Worm (Caenorhabditis elegans) whole organism, early embryonic: ENCODE data around the gene T07D4.2.

ENCODE experiments used
- B0310.2 ChIP-seq: sonication (generic microtip); optimal IDR thresholded peaks from 2 replicates; lab custom pipeline; 2016; ENCODE audit warnings: mild to moderate bottlenecking, missing genetic modification characterization, missing compliant biosample characterization
- F13C5.2 ChIP-seq: sonication (generic microtip); optimal IDR thresholded peaks from 2 replicates; lab custom pipeline; 2017; ENCODE audit warnings: mild to moderate bottlenecking, missing genetic modification characterization, inconsistent platforms, missing compliant biosample characterization
- aly-1 ChIP-seq: sonication (generic microtip); optimal IDR thresholded peaks from 2 replicates; lab custom pipeline; 2016; ENCODE audit warnings: missing genetic modification characterization, missing compliant biosample characterization
- ama-1 ChIP-seq: fragments of 150-350 bp; optimal IDR thresholded peaks from 2 replicates; lab custom pipeline; 2014
- ceh-13 ChIP-seq: fragments of 200-800 bp; sonication (Bioruptor generic); optimal IDR thresholded peaks from 2 replicates; lab custom pipeline; 2018; ENCODE audit warnings: mild to moderate bottlenecking, missing genetic modification characterization, missing compliant biosample characterization
- ceh-36 ChIP-seq: sonication (generic microtip); optimal IDR thresholded peaks from 2 replicates; lab custom pipeline; 2016; ENCODE audit warnings: missing genetic modification characterization, inconsistent platforms, missing compliant biosample characterization
- ets-7 ChIP-seq: sonication (generic microtip); optimal IDR thresholded peaks from 2 replicates; lab custom pipeline; 2016; ENCODE audit warnings: missing genotype, missing genetic modification characterization, missing compliant biosample characterization
- flt-1 ChIP-seq: fragments of 200-800 bp; sonication (Bioruptor generic); IDR thresholded peaks from 2 replicates; pipeline ENCODE4 v1.3.6; 2022; ENCODE audit warnings: missing genetic modification characterization, missing compliant biosample characterization
- hmbx-1 ChIP-seq: sonication (generic microtip); optimal IDR thresholded peaks from 2 replicates; lab custom pipeline; 2016; ENCODE audit warnings: mild to moderate bottlenecking, missing genetic modification characterization, missing compliant biosample characterization
- hmg-4 ChIP-seq: fragments of 200-800 bp; sonication (Bioruptor generic); optimal IDR thresholded peaks from 2 replicates; lab custom pipeline; 2018; ENCODE audit warnings: mild to moderate bottlenecking, missing genetic modification characterization, missing compliant biosample characterization
- hnd-1 ChIP-seq: sonication (generic microtip); optimal IDR thresholded peaks from 2 replicates; lab custom pipeline; 2016; ENCODE audit warnings: missing genetic modification characterization, missing compliant biosample characterization
- pes-1 ChIP-seq: fragments of 200-800 bp; sonication (Bioruptor generic); IDR thresholded peaks from 2 replicates; pipeline ENCODE4 v1.3.6; 2022; ENCODE audit warnings: missing genetic modification reagents, missing genetic modification characterization, missing compliant biosample characterization
- scrt-1 ChIP-seq: fragments of 200-800 bp; sonication (Bioruptor generic); IDR thresholded peaks from 2 replicates; pipeline ENCODE4 v1.3.6; 2022; ENCODE audit warnings: missing genetic modification characterization, missing compliant biosample characterization
- sea-1 ChIP-seq: fragments of 200-800 bp; sonication (Bioruptor generic); conservative IDR thresholded peaks from 2 replicates; pipeline ENCODE4 v1.3.6; 2022; ENCODE audit warnings: missing genetic modification characterization, missing compliant biosample characterization
- tbx-11 ChIP-seq: fragments of 200-800 bp; sonication (Bioruptor generic); IDR thresholded peaks from 2 replicates; pipeline ENCODE4 v1.3.6; 2022; ENCODE audit warnings: missing genetic modification characterization, missing compliant biosample characterization
- tbx-37 ChIP-seq: fragments of 200-800 bp; sonication (Bioruptor generic); conservative IDR thresholded peaks from 2 replicates; pipeline ENCODE4 v1.3.6; 2022; ENCODE audit warnings: missing genetic modification reagents, missing genetic modification characterization, missing compliant biosample characterization
- tra-4 ChIP-seq: sonication (generic microtip); optimal IDR thresholded peaks from 2 replicates; lab custom pipeline; 2017; ENCODE audit warnings: missing genetic modification characterization, missing compliant biosample characterization

The T07D4.2 gene

DNA sequence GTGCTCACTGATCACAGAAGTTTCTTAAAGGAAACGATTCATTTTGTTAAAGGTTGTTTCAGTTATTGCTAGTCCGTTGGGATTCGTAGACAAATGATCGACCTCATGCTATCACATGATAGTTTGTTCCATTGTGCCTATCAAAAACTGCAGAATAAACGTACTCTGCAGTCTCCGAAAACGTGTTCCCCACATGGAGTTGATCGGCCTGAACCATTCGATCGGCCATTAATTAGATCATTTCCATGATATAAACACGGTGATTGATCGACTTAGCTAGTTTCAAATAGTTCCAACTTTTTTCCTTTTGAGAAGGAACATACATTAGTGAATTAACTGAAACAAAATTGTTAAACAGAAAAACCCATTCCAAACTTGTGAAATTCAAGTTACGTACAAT is 51.0 kb downstream of the T07D4.2 start:
- TF ChIP-seq B0310.2 (tag; lab: Kevin White, UChicago) (no peak), ceh-36 (tag; lab: Kevin White, UChicago) (no peak), aly-1 (tag; lab: Kevin White, UChicago) (no peak), hnd-1 (tag; lab: Kevin White, UChicago) (no peak), ama-1 (lab: Kevin White, UChicago) (no peak), hmg-4 (GFP tag; lab: Kevin White, UChicago) (no peak), sea-1 (GFP tag; lab: Robert Waterston, UW) (no peak), flt-1 (no peak), hmbx-1 (no peak), scrt-1 (GFP tag; lab: Robert Waterston, UW) (no peak), F13C5.2 (tag; lab: Kevin White, UChicago) (no peak), tra-4 (tag; lab: Kevin White, UChicago) (no peak), ets-7 (tag; lab: Kevin White, UChicago) (no peak), tbx-37 (GFP tag; lab: Robert Waterston, UW) (no peak), tbx-11 (no peak), pes-1 (GFP tag; lab: Robert Waterston, UW) (no peak), ceh-13 (GFP tag; lab: Kevin White, UChicago) (no peak)

DNA sequence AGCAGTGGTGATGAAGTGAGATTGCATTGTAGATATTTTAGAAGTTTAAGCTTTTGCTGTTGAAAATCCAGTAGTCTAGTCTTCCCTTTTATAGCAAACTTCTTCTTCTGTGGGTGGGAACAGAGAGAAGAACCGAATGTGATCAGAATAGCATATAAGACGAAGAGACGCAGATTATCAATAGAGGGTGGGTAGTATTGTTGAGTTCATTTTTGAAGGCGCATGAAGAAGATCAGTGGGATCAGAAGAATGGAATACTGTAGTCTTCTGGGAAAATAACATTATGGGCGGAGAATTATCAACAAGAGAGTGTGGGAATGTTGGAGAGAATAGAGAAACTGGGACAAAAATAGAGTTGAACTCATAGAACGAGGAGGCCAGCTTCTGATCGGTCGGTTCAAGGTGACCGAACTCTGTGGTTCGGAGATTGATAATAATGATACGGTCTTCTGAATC is 52.6 kb downstream of the T07D4.2 start, which contains the start of gene F46C5.1:
TSS of gene F46C5.1 (minus strand) at position 51 of the 456 bp plus-strand sequence.
- TF ChIP-seq ceh-13 (GFP tag; lab: Kevin White, UChicago), result no peak
- no peak for TF ChIP-seq pes-1 (GFP tag; lab: Robert Waterston, UW)
- no peak for TF ChIP-seq B0310.2 (tag; lab: Kevin White, UChicago)
- no peak for TF ChIP-seq hmbx-1
- no peak for TF ChIP-seq sea-1 (GFP tag; lab: Robert Waterston, UW)
- no peak for TF ChIP-seq ets-7 (tag; lab: Kevin White, UChicago)
- TF ChIP-seq tbx-37 (GFP tag; lab: Robert Waterston, UW), result no peak
- TF ChIP-seq hmg-4 (GFP tag; lab: Kevin White, UChicago), result no peak
- no peak for TF ChIP-seq F13C5.2 (tag; lab: Kevin White, UChicago)
- no peak for TF ChIP-seq scrt-1 (GFP tag; lab: Robert Waterston, UW)
- TF ChIP-seq ceh-36 (tag; lab: Kevin White, UChicago), result no peak
- no peak for TF ChIP-seq aly-1 (tag; lab: Kevin White, UChicago)
- TF ChIP-seq ama-1 (lab: Kevin White, UChicago), result no peak

DNA sequence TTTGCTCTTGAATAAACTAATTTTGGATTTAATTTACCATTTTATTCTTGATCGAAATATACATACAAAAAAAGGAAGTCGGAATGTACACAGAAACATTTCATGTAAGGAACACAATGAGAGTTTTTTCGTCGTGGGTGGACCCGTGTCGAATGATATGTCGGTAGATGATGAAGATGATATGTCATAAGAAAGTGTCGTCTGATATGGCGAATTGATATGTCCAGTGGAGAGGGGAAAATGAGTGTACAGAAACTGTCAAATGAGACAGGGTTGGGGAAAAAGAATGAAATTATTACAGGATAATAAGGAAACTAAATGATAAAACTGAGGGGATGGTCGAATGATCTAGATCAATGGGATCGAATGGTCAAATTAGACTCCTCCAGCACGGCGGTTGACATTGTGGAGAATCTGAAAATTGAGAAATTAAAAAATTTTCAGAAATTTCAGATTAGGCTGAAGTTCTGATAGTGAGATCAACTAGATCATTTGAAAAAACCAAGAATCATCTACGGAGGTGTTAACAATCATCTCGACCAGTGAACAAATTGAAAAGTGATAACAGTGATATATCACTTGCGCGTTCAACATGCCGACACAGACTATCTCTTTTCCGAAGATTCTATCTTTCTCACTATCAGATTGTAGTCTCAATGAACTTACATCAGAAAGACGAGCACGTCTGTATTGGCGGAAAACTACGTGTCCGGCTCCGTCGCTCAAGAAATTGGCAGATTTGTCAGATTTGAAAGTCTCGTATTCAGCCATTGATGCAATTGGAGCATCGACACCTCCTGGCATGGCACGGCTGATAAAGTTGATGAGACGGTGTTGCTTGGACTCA is 53.4 kb downstream of the T07D4.2 start:
- TF ChIP-seq tbx-37 (GFP tag; lab: Robert Waterston, UW), result no peak
- no peak for TF ChIP-seq ets-7 (tag; lab: Kevin White, UChicago)
- TF ChIP-seq sea-1 (GFP tag; lab: Robert Waterston, UW), result no peak
- no peak for TF ChIP-seq tbx-11
- TF ChIP-seq B0310.2 (tag; lab: Kevin White, UChicago), result no peak
- TF ChIP-seq hmbx-1, result no peak
